Worm (Caenorhabditis elegans) whole organism, young adult: ENCODE measurements around the gene C18D11.3.

ENCODE experiments used
- C06A6.2 ChIP-seq: fragments of 200-800 bp; sonication (Bioruptor generic); conservative IDR thresholded peaks from 2 replicates; pipeline ENCODE4 v1.3.6; 2022; ENCODE audit warnings: missing genetic modification characterization, missing compliant biosample characterization
- C17E4.6 ChIP-seq: fragments of 200-800 bp; sonication (Bioruptor generic); IDR thresholded peaks from 2 replicates; pipeline ENCODE4 v1.3.6; 2022; ENCODE audit warnings: missing genetic modification reagents, missing genetic modification characterization, missing compliant biosample characterization
- F23B12.7 ChIP-seq: sonication (generic microtip); optimal IDR thresholded peaks from 2 replicates; lab custom pipeline; 2017; ENCODE audit warnings: missing genetic modification characterization, mild to moderate bottlenecking, missing compliant biosample characterization, antibody characterized with exemption, moderate library complexity; ENCODE audit not compliant: insufficient read depth
- F37B4.10 ChIP-seq: fragments of 200-800 bp; sonication (Bioruptor generic); IDR thresholded peaks from 2 replicates; pipeline ENCODE4 v1.3.6; 2022; ENCODE audit warnings: missing genetic modification characterization, missing compliant biosample characterization
- K12H6.12 ChIP-seq: fragments of 200-800 bp; sonication (Bioruptor generic); optimal IDR thresholded peaks from 2 replicates; lab custom pipeline; 2018; ENCODE audit warnings: mild to moderate bottlenecking, missing genetic modification characterization, missing compliant biosample characterization
- Y67H2A.10 ChIP-seq: fragments of 200-800 bp; sonication (Bioruptor generic); conservative IDR thresholded peaks from 2 replicates; pipeline ENCODE4 v1.3.6; 2022; ENCODE audit warnings: missing genetic modification reagents, missing genetic modification characterization, missing compliant biosample characterization
- ZK185.1 ChIP-seq: sonication (generic microtip); optimal IDR thresholded peaks from 2 replicates; lab custom pipeline; 2016; ENCODE audit warnings: mild to moderate bottlenecking, missing genetic modification characterization, missing compliant biosample characterization; ENCODE audit not compliant: poor library complexity, severe bottlenecking
- ama-1 ChIP-seq, 3 experiments: fragments of 150-350 bp in 1 of 3; sonication (generic microtip) in 2 of 3; optimal IDR thresholded peaks; 2 replicates each; lab custom pipeline; 2014 to 2018; ENCODE audit warnings: missing biosample characterization in 2 of 3, missing genetic modification characterization in 2 of 3, missing genetic modification reagents in 2 of 3
- athp-1 ChIP-seq: sonication (generic microtip); optimal IDR thresholded peaks from 2 replicates; lab custom pipeline; 2017; ENCODE audit warnings: mild to moderate bottlenecking, missing genetic modification characterization, missing compliant biosample characterization
- attf-5 ChIP-seq: fragments of 200-800 bp; sonication (Bioruptor generic); optimal IDR thresholded peaks from 2 replicates; lab custom pipeline; 2018; ENCODE audit warnings: mild to moderate bottlenecking, missing genetic modification characterization, missing compliant biosample characterization
- bed-2 ChIP-seq: fragments of 200-800 bp; sonication (Bioruptor generic); IDR thresholded peaks from 2 replicates; pipeline ENCODE4 v1.3.6; 2022; ENCODE audit warnings: missing genetic modification reagents, missing genetic modification characterization, missing compliant biosample characterization
- cebp-1 ChIP-seq, 2 experiments: fragments of 200-800 bp in 1 of 2; sonication (Bioruptor generic) in 1 of 2; sonication (generic microtip) in 1 of 2; IDR thresholded peaks in 1 of 2; optimal IDR thresholded peaks in 1 of 2; 2 replicates each; pipeline versions ENCODE4 v1.3.6 to Lab custom; 2017 to 2022; ENCODE audit warnings: missing compliant biosample characterization in 2 of 2, missing genetic modification characterization in 2 of 2, mild to moderate bottlenecking in 1 of 2, missing genetic modification reagents in 1 of 2, moderate library complexity in 1 of 2
- ceh-100 ChIP-seq: fragments of 200-800 bp; sonication (Bioruptor generic); IDR thresholded peaks from 2 replicates; pipeline ENCODE4 v1.3.6; 2022; ENCODE audit warnings: missing genetic modification reagents, missing genetic modification characterization, missing compliant biosample characterization
- ceh-27 ChIP-seq: fragments of 200-800 bp; sonication (Bioruptor generic); optimal IDR thresholded peaks from 2 replicates; lab custom pipeline; 2018; ENCODE audit warnings: mild to moderate bottlenecking, missing genetic modification characterization, moderate library complexity, missing compliant biosample characterization
- chd-7 ChIP-seq: sonication (generic microtip); optimal IDR thresholded peaks from 2 replicates; lab custom pipeline; 2016; ENCODE audit warnings: mild to moderate bottlenecking, missing genetic modification characterization, moderate library complexity, missing compliant biosample characterization
- dox-1 ChIP-seq: fragments of 200-800 bp; sonication (Bioruptor generic); IDR thresholded peaks from 2 replicates; pipeline ENCODE4 v1.3.6; 2022; ENCODE audit warnings: missing genetic modification reagents, missing genetic modification characterization, missing compliant biosample characterization
- dpl-1 ChIP-seq: fragments of 150-350 bp; optimal IDR thresholded peaks from 2 replicates; lab custom pipeline; 2014; ENCODE audit warnings: missing biosample characterization, missing genetic modification reagents, missing genetic modification characterization
- efl-1 ChIP-seq: fragments of 150-350 bp; optimal IDR thresholded peaks from 2 replicates; lab custom pipeline; 2014; ENCODE audit warnings: missing biosample characterization, missing genetic modification reagents, missing genetic modification characterization
- egl-18 ChIP-seq: fragments of 200-800 bp; sonication (Bioruptor generic); IDR thresholded peaks from 2 replicates; pipeline ENCODE4 v1.3.6; 2022; ENCODE audit warnings: missing genetic modification reagents, missing genetic modification characterization, missing compliant biosample characterization
- egl-44 ChIP-seq: fragments of 200-800 bp; sonication (Bioruptor generic); IDR thresholded peaks from 2 replicates; pipeline ENCODE4 v1.3.6; 2022; ENCODE audit warnings: missing genetic modification reagents, missing genetic modification characterization, missing compliant biosample characterization
- fkh-3 ChIP-seq: sonication (generic microtip); optimal IDR thresholded peaks from 2 replicates; lab custom pipeline; 2016; ENCODE audit warnings: mild to moderate bottlenecking, missing genetic modification characterization, missing compliant biosample characterization
- hmg-1.2 ChIP-seq: fragments of 200-800 bp; sonication (Bioruptor generic); IDR thresholded peaks from 2 replicates; pipeline ENCODE4 v1.3.6; 2022; ENCODE audit warnings: missing genetic modification reagents, missing genetic modification characterization, missing compliant biosample characterization
- hrde-1 ChIP-seq: sonication (generic microtip); optimal IDR thresholded peaks from 2 replicates; lab custom pipeline; 2016; ENCODE audit warnings: missing genetic modification characterization, mild to moderate bottlenecking, missing compliant biosample characterization, moderate library complexity, missing genotype, missing genetic modification reagents, borderline replicate concordance
- hsf-1 ChIP-seq: fragments of 200-800 bp; sonication (Bioruptor generic); IDR thresholded peaks from 2 replicates; pipeline ENCODE4 v1.3.6; 2022; ENCODE audit warnings: missing genetic modification reagents, missing genetic modification characterization, missing compliant biosample characterization
- lin-40 ChIP-seq: sonication (generic microtip); optimal IDR thresholded peaks from 2 replicates; lab custom pipeline; 2016; ENCODE audit warnings: missing genetic modification characterization, mild to moderate bottlenecking, missing compliant biosample characterization, missing genotype, missing genetic modification reagents
- lin-54 ChIP-seq: fragments of 200-800 bp; sonication (Bioruptor generic); optimal IDR thresholded peaks from 2 replicates; lab custom pipeline; 2018; ENCODE audit warnings: mild to moderate bottlenecking, missing genetic modification characterization, missing compliant biosample characterization
- lsl-1 ChIP-seq: fragments of 200-800 bp; sonication (Bioruptor generic); optimal IDR thresholded peaks from 2 replicates; lab custom pipeline; 2018; ENCODE audit warnings: mild to moderate bottlenecking, missing genetic modification characterization, moderate library complexity, missing compliant biosample characterization
- madf-3 ChIP-seq: fragments of 200-800 bp; sonication (Bioruptor generic); IDR thresholded peaks from 2 replicates; pipeline ENCODE4 v1.3.6; 2022; ENCODE audit warnings: missing genetic modification reagents, missing genetic modification characterization, missing compliant biosample characterization
- madf-6 ChIP-seq: fragments of 200-800 bp; sonication (Bioruptor generic); IDR thresholded peaks from 2 replicates; pipeline ENCODE4 v1.3.6; 2022; ENCODE audit warnings: missing genetic modification reagents, missing genetic modification characterization, missing compliant biosample characterization
- madf-8 ChIP-seq: fragments of 200-800 bp; sonication (Bioruptor generic); conservative IDR thresholded peaks from 2 replicates; pipeline ENCODE4 v1.3.6; 2022; ENCODE audit warnings: missing genetic modification reagents, missing genetic modification characterization, missing compliant biosample characterization
- mcd-1 ChIP-seq: fragments of 200-800 bp; sonication (Bioruptor generic); IDR thresholded peaks from 2 replicates; pipeline ENCODE4 v1.3.6; 2022; ENCODE audit warnings: missing genetic modification reagents, missing genetic modification characterization, missing compliant biosample characterization
- mxl-1 ChIP-seq: sonication (generic microtip); optimal IDR thresholded peaks from 2 replicates; lab custom pipeline; 2016; ENCODE audit warnings: missing genetic modification characterization, missing compliant biosample characterization
- nfyb-1 ChIP-seq: fragments of 200-800 bp; sonication (Bioruptor generic); IDR thresholded peaks from 2 replicates; pipeline ENCODE4 v1.3.6; 2022; ENCODE audit warnings: missing genetic modification reagents, missing genetic modification characterization, missing compliant biosample characterization
- nhr-80 ChIP-seq: sonication (generic microtip); optimal IDR thresholded peaks from 2 replicates; lab custom pipeline; 2016; ENCODE audit warnings: missing genetic modification characterization, missing compliant biosample characterization
- pbrm-1 ChIP-seq: fragments of 200-800 bp; sonication (Bioruptor generic); IDR thresholded peaks from 2 replicates; pipeline ENCODE4 v1.3.6; 2022; ENCODE audit warnings: missing genetic modification reagents, missing genetic modification characterization, missing compliant biosample characterization
- rcor-1 ChIP-seq: fragments of 200-800 bp; sonication (Bioruptor generic); IDR thresholded peaks from 2 replicates; pipeline ENCODE4 v1.3.6; 2022; ENCODE audit warnings: missing genetic modification reagents, missing genetic modification characterization, missing compliant biosample characterization
- snpc-3.4 ChIP-seq: sonication (generic microtip); optimal IDR thresholded peaks from 2 replicates; lab custom pipeline; 2017; ENCODE audit warnings: missing genetic modification characterization, mild to moderate bottlenecking, missing compliant biosample characterization, antibody characterized with exemption, moderate library complexity, missing genotype, missing genetic modification reagents
- snpc-4 ChIP-seq, 5 experiments: fragments of 150-350 bp in 1 of 5; sonication (generic microtip) in 4 of 5; optimal IDR thresholded peaks; 2 replicates each; lab custom pipeline; 2014 to 2018; ENCODE audit warnings: missing genetic modification characterization in 5 of 5, missing biosample characterization in 3 of 5, antibody characterized with exemption in 2 of 5, mild to moderate bottlenecking in 2 of 5, missing compliant biosample characterization in 2 of 5, missing genotype in 2 of 5, moderate library complexity in 2 of 5, missing genetic modification reagents in 1 of 5
- tbp1 ChIP-seq: fragments of 200-800 bp; sonication (Bioruptor generic); optimal IDR thresholded peaks from 2 replicates; lab custom pipeline; 2018; ENCODE audit warnings: mild to moderate bottlenecking, missing genetic modification characterization, missing compliant biosample characterization

Gene C18D11.3

ce11 chrIII:11825654-11826053, 2.4 kb downstream of the C18D11.3 start:
- TF ChIP-seq nfyb-1 (GFP tag; lab: Robert Waterston, UW) (peak; percentile 31; the same call in 1 of the 2 replicates), pbrm-1 (GFP tag; lab: Robert Waterston, UW) (peak; percentile 33; the same call in 1 of the 2 replicates), dpl-1 (GFP tag; lab: Kevin White, UChicago) (peak; percentile 8), dox-1 (GFP tag; lab: Robert Waterston, UW) (peak; percentile 50; the same call in 1 of the 2 replicates), ceh-100 (GFP tag; lab: Robert Waterston, UW) (peak; percentile 70), chd-7 (tag; lab: Kevin White, UChicago) (no peak), attf-5 (peak; percentile 76), hrde-1 (tag; lab: Kevin White, UChicago) (no peak), snpc-4 (GFP tag; optimal IDR thresholded peaks at IDR 0.05; lab: Kevin White, UChicago) (no peak), snpc-4 (tag; optimal IDR thresholded peaks at IDR 0.05; lab: Kevin White, UChicago) (peak in 2 of 4 experiments; percentile 22 to 67), bed-2 (GFP tag; lab: Robert Waterston, UW) (no peak), lin-54 (peak; percentile 55), madf-6 (GFP tag; lab: Robert Waterston, UW) (peak; percentile 53; the same call in 1 of the 2 replicates), mcd-1 (GFP tag; lab: Robert Waterston, UW) (peak; percentile 91), lsl-1 (peak; percentile 15), efl-1 (GFP tag; lab: Kevin White, UChicago) (peak; percentile 63), hsf-1 (GFP tag; lab: Robert Waterston, UW) (peak; percentile 64; the same call in 1 of the 2 replicates), K12H6.12 (tag; lab: Kevin White, UChicago) (peak; percentile 62), nhr-80 (tag; lab: Kevin White, UChicago) (peak; percentile 56), cebp-1 (GFP tag; IDR thresholded peaks at IDR 0.05; lab: Robert Waterston, UW) (no peak; the same call in 1 of the 2 replicates), cebp-1 (tag; optimal IDR thresholded peaks at IDR 0.05; lab: Kevin White, UChicago) (peak; percentile 70), tbp1 (GFP tag; lab: Kevin White, UChicago) (peak; percentile 46), madf-3 (GFP tag; lab: Robert Waterston, UW) (no peak), ceh-27 (GFP tag; lab: Kevin White, UChicago) (peak; percentile 55), lin-40 (tag; lab: Kevin White, UChicago) (peak; percentile 14), F37B4.10 (no peak), ZK185.1 (tag; lab: Kevin White, UChicago) (no peak), rcor-1 (GFP tag; lab: Robert Waterston, UW) (peak; percentile 40; the same call in 1 of the 2 replicates), egl-18 (GFP tag; lab: Robert Waterston, UW) (0 out of 2 replicates have a peak, but pooled peaks have one; percentile 58), F23B12.7 (tag; lab: Kevin White, UChicago) (peak; percentile 72), mxl-1 (no peak), athp-1 (tag; lab: Kevin White, UChicago) (peak; percentile 78), hmg-1.2 (GFP tag; lab: Robert Waterston, UW) (peak; percentile 22; the same call in 1 of the 2 replicates)

DNA sequence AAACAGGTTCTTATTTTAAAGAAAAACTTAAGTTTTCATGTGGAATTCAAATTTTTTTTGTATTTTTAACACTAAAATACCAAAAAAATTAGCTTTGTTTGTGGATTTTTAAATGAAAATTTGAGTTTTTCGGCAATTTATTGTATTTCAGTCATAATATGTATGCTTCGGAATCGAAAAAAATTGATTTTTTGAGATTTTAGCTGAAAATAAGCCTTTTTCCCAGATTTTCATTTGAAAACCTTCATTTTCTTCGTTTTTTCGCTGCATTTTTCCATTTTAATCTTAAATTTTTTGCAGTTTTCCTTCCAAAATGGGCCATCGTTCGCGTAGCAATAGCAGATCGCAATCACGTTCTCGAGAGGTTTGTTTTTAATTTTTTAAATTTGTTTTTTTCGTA, 2.9 kb downstream of the C18D11.3 start, which contains the start of gene rsp-8:
TSS of gene rsp-8 (plus strand) at position 301 of the 400 bp plus-strand sequence.
- TF ChIP-seq ama-1 (optimal IDR thresholded peaks at IDR 0.05; lab: Kevin White, UChicago) = no peak
- TF ChIP-seq ama-1 (GFP tag; optimal IDR thresholded peaks at IDR 0.05; lab: Kevin White, UChicago) = no peak
- no peak for TF ChIP-seq C06A6.2
- TF ChIP-seq Y67H2A.10 (GFP tag; lab: Robert Waterston, UW) = no peak
- no peak for TF ChIP-seq madf-8
- no peak for TF ChIP-seq egl-44 (GFP tag; lab: Robert Waterston, UW)
- no peak for TF ChIP-seq fkh-3 (tag; lab: Kevin White, UChicago)
- TF ChIP-seq C17E4.6 = no peak
- TF ChIP-seq snpc-3.4 (tag; lab: Kevin White, UChicago) = no peak
- TF ChIP-seq F23B12.7 (tag; lab: Kevin White, UChicago) = no peak
